Worm (Caenorhabditis elegans) whole organism, L2 larva: Measurements from ENCODE around the gene W01B6.8.

ENCODE experiments used
- C34F6.9 ChIP-seq: fragments of 150-350 bp; optimal IDR thresholded peaks from 2 replicates; lab custom pipeline; 2014; ENCODE audit warnings: missing biosample characterization, missing genetic modification characterization
- F13H6.1 ChIP-seq: sonication (generic microtip); optimal IDR thresholded peaks from 2 replicates; lab custom pipeline; 2016; ENCODE audit warnings: missing genetic modification characterization, missing compliant biosample characterization
- R02D3.7 ChIP-seq: fragments of 150-350 bp; optimal IDR thresholded peaks from 2 replicates; lab custom pipeline; 2014; ENCODE audit warnings: missing biosample characterization, missing genetic modification characterization
- Y55F3AM.14 ChIP-seq: fragments of 200-800 bp; sonication (Bioruptor generic); optimal IDR thresholded peaks from 2 replicates; lab custom pipeline; 2018; ENCODE audit warnings: mild to moderate bottlenecking, missing genetic modification characterization, missing compliant biosample characterization
- ZK546.5 ChIP-seq: sonication (generic microtip); optimal IDR thresholded peaks from 2 replicates; lab custom pipeline; 2017; ENCODE audit warnings: missing biosample characterization, missing genetic modification characterization
- blmp-1 ChIP-seq: sonication (generic microtip); optimal IDR thresholded peaks from 2 replicates; lab custom pipeline; 2017; ENCODE audit warnings: missing genetic modification characterization, mild to moderate bottlenecking, missing compliant biosample characterization, antibody characterized with exemption, moderate library complexity; ENCODE audit not compliant: insufficient read depth
- ceh-16 ChIP-seq: fragments of 150-350 bp; optimal IDR thresholded peaks from 2 replicates; lab custom pipeline; 2014; ENCODE audit warnings: missing biosample characterization, missing genetic modification characterization
- elt-3 ChIP-seq: sonication (generic microtip); optimal IDR thresholded peaks from 2 replicates; lab custom pipeline; 2017; ENCODE audit warnings: missing biosample characterization, missing genetic modification characterization
- fos-1 ChIP-seq: fragments of 150-350 bp; optimal IDR thresholded peaks from 2 replicates; lab custom pipeline; 2014; ENCODE audit warnings: missing biosample characterization, missing genetic modification characterization
- lin-11 ChIP-seq: fragments of 150-350 bp; sonication (generic microtip); optimal IDR thresholded peaks from 2 replicates; lab custom pipeline; 2014; ENCODE audit warnings: missing biosample characterization, missing genetic modification characterization, inconsistent platforms, mixed read lengths
- lin-13 ChIP-seq: fragments of 150-350 bp; optimal IDR thresholded peaks from 2 replicates; lab custom pipeline; 2014; ENCODE audit warnings: missing biosample characterization, missing genetic modification reagents, missing genetic modification characterization
- lin-39 ChIP-seq: fragments of 150-350 bp; optimal IDR thresholded peaks from 2 replicates; lab custom pipeline; 2014; ENCODE audit warnings: missing biosample characterization, missing genetic modification reagents, missing genetic modification characterization
- mab-5 ChIP-seq: fragments of 150-350 bp; optimal IDR thresholded peaks from 2 replicates; lab custom pipeline; 2014; ENCODE audit warnings: missing biosample characterization, missing genetic modification characterization
- mdl-1 ChIP-seq, 2 experiments: fragments of 150-350 bp in 1 of 2; sonication (generic microtip) in 1 of 2; optimal IDR thresholded peaks; 2 replicates each; lab custom pipeline; 2017; ENCODE audit warnings: missing biosample characterization in 2 of 2, missing genetic modification characterization in 2 of 2
- nhr-10 ChIP-seq: sonication (generic microtip); optimal IDR thresholded peaks from 2 replicates; lab custom pipeline; 2017; ENCODE audit warnings: missing biosample characterization, missing genetic modification characterization
- nhr-11 ChIP-seq: fragments of 150-350 bp; optimal IDR thresholded peaks from 2 replicates; lab custom pipeline; 2014; ENCODE audit warnings: missing biosample characterization, missing genetic modification characterization
- nhr-12 ChIP-seq: fragments of 150-350 bp; optimal IDR thresholded peaks from 2 replicates; lab custom pipeline; 2014; ENCODE audit warnings: missing biosample characterization, missing genetic modification characterization
- nhr-129 ChIP-seq: fragments of 150-350 bp; optimal IDR thresholded peaks from 2 replicates; lab custom pipeline; 2014; ENCODE audit warnings: missing biosample characterization, missing genetic modification characterization
- nhr-21 ChIP-seq: fragments of 150-350 bp; optimal IDR thresholded peaks from 2 replicates; lab custom pipeline; 2014; ENCODE audit warnings: missing biosample characterization, missing genetic modification characterization
- nhr-237 ChIP-seq: fragments of 150-350 bp; optimal IDR thresholded peaks from 2 replicates; lab custom pipeline; 2014; ENCODE audit warnings: missing biosample characterization, missing genetic modification characterization
- nhr-25 ChIP-seq: fragments of 150-350 bp; sonication (generic microtip); optimal IDR thresholded peaks from 3 replicates; lab custom pipeline; 2014; ENCODE audit warnings: missing biosample characterization, missing genetic modification characterization
- nhr-6 ChIP-seq: fragments of 150-350 bp; optimal IDR thresholded peaks from 2 replicates; lab custom pipeline; 2014; ENCODE audit warnings: missing biosample characterization, missing genetic modification characterization
- nhr-77 ChIP-seq: fragments of 150-350 bp; optimal IDR thresholded peaks from 2 replicates; lab custom pipeline; 2014; ENCODE audit warnings: missing biosample characterization, missing genetic modification characterization
- peb-1 ChIP-seq: fragments of 150-350 bp; optimal IDR thresholded peaks from 2 replicates; lab custom pipeline; 2014; ENCODE audit warnings: missing biosample characterization, missing genetic modification characterization
- sem-4 ChIP-seq: fragments of 150-350 bp; optimal IDR thresholded peaks from 2 replicates; lab custom pipeline; 2014; ENCODE audit warnings: missing biosample characterization, missing genetic modification reagents, missing genetic modification characterization
- skn-1 ChIP-seq: sonication (generic microtip); optimal IDR thresholded peaks from 2 replicates; lab custom pipeline; 2017; ENCODE audit warnings: missing biosample characterization, missing genetic modification characterization
- sma-3 ChIP-seq: sonication (generic microtip); optimal IDR thresholded peaks from 2 replicates; lab custom pipeline; 2016; ENCODE audit warnings: missing genetic modification reagents, missing genetic modification characterization, missing compliant biosample characterization
- sma-9 ChIP-seq, 2 experiments: fragments of 150-350 bp in 1 of 2; sonication (generic microtip) in 1 of 2; optimal IDR thresholded peaks; 2 replicates each; lab custom pipeline; 2014 to 2016; ENCODE audit warnings: missing genetic modification characterization in 2 of 2, mild to moderate bottlenecking in 1 of 2, missing biosample characterization in 1 of 2, missing compliant biosample characterization in 1 of 2, missing genetic modification reagents in 1 of 2, moderate library complexity in 1 of 2
- snpc-4 ChIP-seq: fragments of 150-350 bp; optimal IDR thresholded peaks from 2 replicates; lab custom pipeline; 2014; ENCODE audit warnings: missing biosample characterization, missing genetic modification characterization
- unc-39 ChIP-seq: fragments of 150-350 bp; optimal IDR thresholded peaks from 2 replicates; lab custom pipeline; 2014; ENCODE audit warnings: missing biosample characterization, missing genetic modification characterization
- unc-55 ChIP-seq: fragments of 150-350 bp; sonication (generic microtip); optimal IDR thresholded peaks from 3 replicates; lab custom pipeline; 2014; ENCODE audit warnings: missing biosample characterization, missing genetic modification reagents, missing genetic modification characterization
- zag-1 ChIP-seq: fragments of 150-350 bp; optimal IDR thresholded peaks from 2 replicates; lab custom pipeline; 2014; ENCODE audit warnings: missing biosample characterization, missing genetic modification characterization
- ztf-1 ChIP-seq: fragments of 200-800 bp; sonication (Bioruptor generic); conservative IDR thresholded peaks from 2 replicates; pipeline ENCODE4 v1.3.6; 2022; ENCODE audit warnings: missing genetic modification characterization, missing compliant biosample characterization
- ztf-11 ChIP-seq: sonication (generic microtip); optimal IDR thresholded peaks from 2 replicates; lab custom pipeline; 2017; ENCODE audit warnings: missing biosample characterization, missing genetic modification characterization
- ztf-4 ChIP-seq: fragments of 150-350 bp; optimal IDR thresholded peaks from 2 replicates; lab custom pipeline; 2014; ENCODE audit warnings: missing biosample characterization, missing genetic modification characterization

W01B6.8 gene

ce11 chrIV:10068266-10068665, 15.9 kb downstream of the W01B6.8 start:
- no peak for TF ChIP-seq nhr-237 (tag; lab: Kevin White, UChicago)
- no peak for TF ChIP-seq nhr-25
- TF ChIP-seq sem-4 (tag; lab: Kevin White, UChicago) = no peak
- no peak for TF ChIP-seq nhr-11
- no peak for TF ChIP-seq C34F6.9 (tag; lab: Kevin White, UChicago)
- TF ChIP-seq unc-39 (tag; lab: Kevin White, UChicago) = no peak
- no peak for TF ChIP-seq ZK546.5
- no peak for TF ChIP-seq mab-5 (tag; lab: Kevin White, UChicago)
- TF ChIP-seq sma-9 (GFP tag; optimal IDR thresholded peaks at IDR 0.05; lab: Kevin White, UChicago) = no peak
- no peak for TF ChIP-seq sma-9 (tag; optimal IDR thresholded peaks at IDR 0.05; lab: Kevin White, UChicago)
- no peak for TF ChIP-seq nhr-21 (tag; lab: Kevin White, UChicago)
- TF ChIP-seq sma-3 (GFP tag; lab: Kevin White, UChicago) = no peak
- TF ChIP-seq, all 48 proteins: peak for 0

DNA sequence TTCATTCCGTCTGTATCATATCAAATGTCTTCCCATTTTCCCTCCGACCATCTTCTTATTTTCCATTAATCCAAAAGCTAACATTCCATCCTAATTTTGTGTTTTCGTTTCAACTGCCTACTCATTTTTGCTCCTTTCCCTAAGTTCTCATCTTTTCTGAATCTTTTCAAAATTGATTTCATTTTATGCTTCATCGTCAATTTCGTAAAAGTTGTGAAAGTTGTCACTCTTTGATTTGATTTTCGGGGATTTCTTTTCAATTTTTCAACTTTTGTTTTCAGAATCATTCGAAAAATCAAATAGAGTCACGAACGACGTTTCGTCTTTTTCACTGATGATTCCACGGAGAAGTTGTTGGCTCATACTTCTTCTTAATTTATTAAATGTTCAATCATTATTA, 16.6 kb downstream of the W01B6.8 start, which contains the start of gene cwn-2:
TSS of gene cwn-2 (plus strand) at position 276 of the 400 bp plus-strand sequence.
- TF ChIP-seq ztf-4 (tag; lab: Kevin White, UChicago) (no peak), sma-3 (GFP tag; lab: Kevin White, UChicago) (no peak), nhr-10 (tag; lab: Kevin White, UChicago) (no peak), nhr-6 (tag; lab: Kevin White, UChicago) (no peak), nhr-129 (tag; lab: Kevin White, UChicago) (no peak), blmp-1 (tag; lab: Kevin White, UChicago) (no peak), lin-11 (tag; lab: Kevin White, UChicago) (no peak), sem-4 (tag; lab: Kevin White, UChicago) (no peak), peb-1 (tag; lab: Kevin White, UChicago) (no peak), zag-1 (tag; lab: Kevin White, UChicago) (no peak), R02D3.7 (tag; lab: Kevin White, UChicago) (no peak)

DNA sequence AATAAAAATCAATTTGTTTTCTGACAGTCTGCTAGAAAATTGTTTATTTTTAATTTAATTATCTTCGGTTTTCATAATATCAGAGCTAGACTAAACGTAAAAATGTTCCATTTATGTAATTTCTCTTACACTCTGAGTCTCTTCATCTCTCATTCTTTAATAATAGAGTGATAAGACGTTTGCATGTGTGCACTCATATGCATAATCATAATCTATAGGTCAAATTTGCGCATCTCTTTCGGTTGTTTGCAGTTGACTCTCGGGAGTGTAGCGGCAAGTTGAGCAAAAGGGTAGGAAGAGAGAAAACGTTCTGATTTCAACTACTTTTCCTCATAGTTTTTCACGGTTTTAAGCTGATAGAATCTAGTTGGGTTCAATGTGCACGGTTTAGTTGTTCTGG, 17.7 kb downstream of the W01B6.8 start:
- TF ChIP-seq lin-13 (GFP tag; lab: Kevin White, UChicago) = no peak
- TF ChIP-seq fos-1 (tag; lab: Kevin White, UChicago) = peak; percentile 61

DNA sequence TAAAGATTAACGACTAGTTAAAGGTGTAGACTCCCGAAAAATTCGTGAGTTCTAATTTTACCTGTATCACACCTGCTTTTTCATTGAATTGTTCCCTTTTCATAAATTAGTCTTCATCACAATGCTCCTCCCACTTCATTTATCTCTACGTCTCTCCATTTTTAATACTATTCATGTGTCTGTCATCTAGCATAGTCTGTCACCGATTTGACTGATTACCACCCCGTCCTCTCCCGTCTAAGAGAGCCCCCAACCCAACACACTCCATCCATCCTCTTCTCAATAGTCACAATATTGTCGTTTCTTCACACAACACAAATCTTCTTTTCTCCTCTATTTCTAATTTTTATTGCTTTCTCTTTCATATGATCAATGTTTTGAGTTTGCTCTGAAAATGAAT, 19.0 kb downstream of the W01B6.8 start:
- TF ChIP-seq blmp-1 (tag; lab: Kevin White, UChicago) (no peak), lin-39 (tag; lab: Kevin White, UChicago) (peak; percentile 3), ztf-4 (tag; lab: Kevin White, UChicago) (no peak), elt-3 (no peak), mab-5 (tag; lab: Kevin White, UChicago) (peak; percentile 68), fos-1 (tag; lab: Kevin White, UChicago) (no peak), nhr-12 (tag; lab: Kevin White, UChicago) (no peak), ceh-16 (no peak), nhr-77 (tag; lab: Kevin White, UChicago) (no peak), nhr-6 (tag; lab: Kevin White, UChicago) (no peak), snpc-4 (no peak), unc-55 (GFP tag; lab: Kevin White, UChicago) (no peak), nhr-129 (tag; lab: Kevin White, UChicago) (peak; percentile 12), F13H6.1 (no peak), sem-4 (tag; lab: Kevin White, UChicago) (no peak)

ce11 chrIV:10063941-10064340, 20.2 kb downstream of the W01B6.8 start:
- TF ChIP-seq mdl-1 (tag; optimal IDR thresholded peaks at IDR 0.05; lab: Kevin White, UChicago) = no peak
- no peak for TF ChIP-seq ztf-11 (tag; lab: Kevin White, UChicago)
- no peak for TF ChIP-seq snpc-4
- no peak for TF ChIP-seq blmp-1 (tag; lab: Kevin White, UChicago)
- TF ChIP-seq sma-9 (GFP tag; optimal IDR thresholded peaks at IDR 0.05; lab: Kevin White, UChicago) = no peak
- TF ChIP-seq sma-9 (tag; optimal IDR thresholded peaks at IDR 0.05; lab: Kevin White, UChicago) = no peak
- no peak for TF ChIP-seq ztf-1 (GFP tag; lab: Robert Waterston, UW)
- TF ChIP-seq nhr-237 (tag; lab: Kevin White, UChicago) = no peak
- TF ChIP-seq R02D3.7 (tag; lab: Kevin White, UChicago) = no peak
- no peak for TF ChIP-seq skn-1 (tag; lab: Kevin White, UChicago)
- no peak for TF ChIP-seq nhr-129 (tag; lab: Kevin White, UChicago)
- no peak for TF ChIP-seq elt-3
- no peak for TF ChIP-seq C34F6.9 (tag; lab: Kevin White, UChicago)
- TF ChIP-seq fos-1 (tag; lab: Kevin White, UChicago) = no peak
- TF ChIP-seq nhr-10 (tag; lab: Kevin White, UChicago) = no peak
- TF ChIP-seq peb-1 (tag; lab: Kevin White, UChicago) = no peak
- TF ChIP-seq unc-39 (tag; lab: Kevin White, UChicago) = no peak
- TF ChIP-seq Y55F3AM.14 = no peak
- TF ChIP-seq ztf-4 (tag; lab: Kevin White, UChicago) = no peak
- TF ChIP-seq lin-11 (tag; lab: Kevin White, UChicago) = no peak
- TF ChIP-seq nhr-21 (tag; lab: Kevin White, UChicago) = no peak
